Fruit fly (Drosophila melanogaster) whole organism, prepupa: ENCODE results near the gene tobi.
A peak's percentile ranks its signal among the peaks of the same experiment; 100 is the strongest.

Experiments
- CG10631 ChIP-seq: fragments of 200-800 bp; sonication (Bioruptor generic); optimal IDR thresholded peaks from 2 replicates; lab custom pipeline; 2016; ENCODE audit warnings: missing biosample characterization, missing genetic modification characterization
- CG10669 ChIP-seq: fragments of 200-800 bp; sonication (Bioruptor generic); optimal IDR thresholded peaks from 3 replicates; lab custom pipeline; 2018; ENCODE audit warnings: missing biosample characterization, mild to moderate bottlenecking, missing genetic modification characterization, moderate library complexity
- CG11294 ChIP-seq: fragments of 200-800 bp; sonication (Bioruptor generic); IDR thresholded peaks from 2 replicates; pipeline ENCODE4 v1.3.6; 2022; ENCODE audit warnings: missing biosample characterization, missing genetic modification characterization
- CG11762 ChIP-seq: fragments of 200-800 bp; sonication (Bioruptor generic); optimal IDR thresholded peaks from 3 replicates; lab custom pipeline; 2016; ENCODE audit warnings: missing biosample characterization, missing genetic modification characterization; ENCODE audit not compliant: insufficient read depth
- CG15336 ChIP-seq: fragments of 200-800 bp; sonication (Bioruptor generic); IDR thresholded peaks from 2 replicates; pipeline ENCODE4 v1.3.6; 2022; ENCODE audit warnings: missing biosample characterization, missing genetic modification characterization
- CG16779 ChIP-seq: fragments of 200-800 bp; sonication (Bioruptor generic); optimal IDR thresholded peaks from 3 replicates; lab custom pipeline; 2017; ENCODE audit warnings: missing biosample characterization, mild to moderate bottlenecking, missing genetic modification characterization
- CG34406 ChIP-seq: fragments of 200-800 bp; sonication (Bioruptor generic); optimal IDR thresholded peaks from 3 replicates; lab custom pipeline; 2016; ENCODE audit warnings: missing biosample characterization, missing genetic modification characterization
- CG3919 ChIP-seq: fragments of 200-800 bp; sonication (Bioruptor generic); optimal IDR thresholded peaks from 3 replicates; lab custom pipeline; 2016; ENCODE audit warnings: missing biosample characterization, missing genetic modification characterization
- CG4318 ChIP-seq: fragments of 200-800 bp; sonication (Bioruptor generic); optimal IDR thresholded peaks from 3 replicates; lab custom pipeline; 2017; ENCODE audit warnings: missing biosample characterization, mild to moderate bottlenecking, missing genetic modification characterization
- CG6276 ChIP-seq: fragments of 200-800 bp; sonication (Bioruptor generic); optimal IDR thresholded peaks from 2 replicates; lab custom pipeline; 2017; ENCODE audit warnings: missing biosample characterization, mild to moderate bottlenecking, missing genetic modification characterization
- CG6854 ChIP-seq: fragments of 200-800 bp; sonication (Bioruptor generic); optimal IDR thresholded peaks from 2 replicates; lab custom pipeline; 2017; ENCODE audit warnings: missing biosample characterization, mild to moderate bottlenecking, missing genetic modification characterization
- Ets21C ChIP-seq: fragments of 200-800 bp; sonication (Bioruptor generic); optimal IDR thresholded peaks from 3 replicates; lab custom pipeline; 2016; ENCODE audit warnings: missing biosample characterization, missing genetic modification characterization
- Ets96B ChIP-seq: fragments of 200-800 bp; optimal IDR thresholded peaks from 2 replicates; lab custom pipeline; 2019; ENCODE audit warnings: missing biosample characterization, mild to moderate bottlenecking, missing genetic modification characterization, moderate library complexity
- Met ChIP-seq: fragments of 200-800 bp; sonication (Bioruptor generic); optimal IDR thresholded peaks from 3 replicates; lab custom pipeline; 2016; ENCODE audit warnings: missing biosample characterization, missing genetic modification characterization
- Sox14 ChIP-seq: fragments of 200-800 bp; sonication (Bioruptor generic); optimal IDR thresholded peaks from 3 replicates; lab custom pipeline; 2016; ENCODE audit warnings: missing biosample characterization, missing genetic modification characterization
- Sox15 ChIP-seq: fragments of 200-800 bp; sonication (Bioruptor generic); optimal IDR thresholded peaks from 3 replicates; lab custom pipeline; 2016; ENCODE audit warnings: missing biosample characterization, missing genetic modification characterization
- dsx ChIP-seq: fragments of 200-800 bp; optimal IDR thresholded peaks from 3 replicates; lab custom pipeline; 2019; ENCODE audit warnings: missing biosample characterization, mild to moderate bottlenecking, missing genetic modification characterization, moderate library complexity; ENCODE audit not compliant: poor library complexity, severe bottlenecking
- esn ChIP-seq: fragments of 200-800 bp; sonication (Bioruptor generic); optimal IDR thresholded peaks from 2 replicates; lab custom pipeline; 2016; ENCODE audit warnings: missing biosample characterization, mild to moderate bottlenecking, missing genetic modification characterization, moderate library complexity
- fd59A ChIP-seq: fragments of 200-800 bp; sonication (Bioruptor generic); optimal IDR thresholded peaks from 2 replicates; lab custom pipeline; 2017; ENCODE audit warnings: missing biosample characterization, mild to moderate bottlenecking, missing genetic modification characterization, missing genetic modification reagents
- net ChIP-seq: fragments of 200-800 bp; sonication (Bioruptor generic); optimal IDR thresholded peaks from 3 replicates; lab custom pipeline; 2016; ENCODE audit warnings: missing biosample characterization, missing genetic modification characterization
- pdm3 ChIP-seq: fragments of 200-800 bp; sonication (Bioruptor generic); optimal IDR thresholded peaks from 3 replicates; lab custom pipeline; 2016; ENCODE audit warnings: missing biosample characterization, missing genetic modification characterization
- ss ChIP-seq, 2 experiments: fragments of 200-800 bp; sonication (Bioruptor generic); optimal IDR thresholded peaks; 2 replicates in 1 of 2; 3 replicates in 1 of 2; lab custom pipeline; 2017 to 2018; ENCODE audit warnings: mild to moderate bottlenecking in 2 of 2, missing biosample characterization in 2 of 2, missing genetic modification characterization in 2 of 2, moderate library complexity in 1 of 2
- svp ChIP-seq: fragments of 200-800 bp; sonication (Bioruptor generic); peaks from one replicate; lab custom pipeline; 2016; ENCODE audit warnings: missing biosample characterization, missing genetic modification characterization
- vri ChIP-seq: fragments of 200-800 bp; sonication (Bioruptor generic); optimal IDR thresholded peaks from 3 replicates; lab custom pipeline; 2016; ENCODE audit warnings: missing biosample characterization, mild to moderate bottlenecking, missing genetic modification characterization

tobi gene

dm6 chr3R:25300575-25300974 is 46.1 kb downstream of the tobi start, which contains the start of gene CG13659:
CG13659 (plus strand) TSS chr3R:25300891.
- TF ChIP-seq CG10631 (GFP tag; lab: Kevin White, UChicago): no peak
- TF ChIP-seq vri: peak; percentile 3
- TF ChIP-seq, all 60 proteins: peak for 1

dm6 chr3R:25299507-25299964 is 47.2 kb downstream of the tobi start, which contains the start of gene CG31288:
CG31288 (minus strand) TSS chr3R:25299557.
- TF ChIP-seq CG10631 (GFP tag; lab: Kevin White, UChicago) (no peak), svp (no peak), CG3919 (GFP tag; lab: Kevin White, UChicago) (no peak), CG16779 (tag; lab: Kevin White, UChicago) (no peak), Sox15 (no peak), CG6854 (GFP tag; lab: Kevin White, UChicago) (no peak), Ets21C (no peak), fd59A (GFP tag; lab: Kevin White, UChicago) (no peak), Ets96B (tag; lab: Kevin White, UChicago) (no peak)

dm6 chr3R:25297678-25298077 is 49.0 kb downstream of the tobi start, which contains the start of gene CG31097:
CG31097 (minus strand) TSS chr3R:25297778.
- TF ChIP-seq pdm3 (GFP tag; lab: Kevin White, UChicago) (no peak), CG11294 (no peak), CG15336 (no peak), Met (no peak), dsx (GFP tag; lab: Kevin White, UChicago) (no peak), CG16779 (tag; lab: Kevin White, UChicago) (no peak), net (GFP tag; lab: Kevin White, UChicago) (no peak), CG10669 (GFP tag; lab: Kevin White, UChicago) (no peak), CG6276 (GFP tag; lab: Kevin White, UChicago) (no peak), CG34406 (no peak), Sox15 (no peak), CG11762 (no peak), Sox14 (GFP tag; lab: Kevin White, UChicago) (no peak)

dm6 chr3R:25295320-25296020 is 51.3 kb downstream of the tobi start, which contains the start of gene CG31102:
CG31102 (minus strand) TSS chr3R:25295594.
- TF ChIP-seq CG4318 (GFP tag; lab: Kevin White, UChicago): no peak
- TF ChIP-seq svp: peak; percentile 90
- TF ChIP-seq ss (GFP tag; optimal IDR thresholded peaks at IDR 0.05; lab: Kevin White, UChicago): peak in 1 of 2 experiments; percentile 4
- TF ChIP-seq esn (GFP tag; lab: Kevin White, UChicago): peak; percentile 5
- TF ChIP-seq vri: peak; percentile 79
- TF ChIP-seq CG6276 (GFP tag; lab: Kevin White, UChicago): peak; percentile 21
